Worm (Caenorhabditis elegans) whole organism, late embryonic: ENCODE data around the gene Y32G9B.1.

Experiments used
- ama-1 ChIP-seq: fragments of 150-350 bp; optimal IDR thresholded peaks from 2 replicates; lab custom pipeline; 2014
- ceh-48 ChIP-seq: sonication (generic microtip); optimal IDR thresholded peaks from 2 replicates; lab custom pipeline; 2016; ENCODE audit warnings: missing genetic modification characterization, inconsistent platforms, missing compliant biosample characterization
- dve-1 ChIP-seq: sonication (generic microtip); optimal IDR thresholded peaks from 2 replicates; lab custom pipeline; 2017; ENCODE audit warnings: antibody characterized with exemption, mild to moderate bottlenecking, missing genetic modification characterization, missing compliant biosample characterization
- elt-2 ChIP-seq: sonication (generic microtip); optimal IDR thresholded peaks from 2 replicates; lab custom pipeline; 2016; ENCODE audit warnings: missing genetic modification reagents, missing genetic modification characterization, missing compliant biosample characterization
- elt-4 ChIP-seq: sonication (generic microtip); optimal IDR thresholded peaks from 2 replicates; lab custom pipeline; 2016; ENCODE audit warnings: missing genetic modification characterization, missing compliant biosample characterization
- fax-1 ChIP-seq: sonication (generic microtip); optimal IDR thresholded peaks from 2 replicates; lab custom pipeline; 2016; ENCODE audit warnings: missing genotype, missing genetic modification characterization, missing compliant biosample characterization
- fkh-6 ChIP-seq: sonication (generic microtip); optimal IDR thresholded peaks from 2 replicates; lab custom pipeline; 2016; ENCODE audit warnings: missing genetic modification characterization, missing compliant biosample characterization
- hlh-15 ChIP-seq: sonication (generic microtip); optimal IDR thresholded peaks from 2 replicates; lab custom pipeline; 2016; ENCODE audit warnings: missing genetic modification characterization, missing compliant biosample characterization
- hlh-8 ChIP-seq: sonication (generic microtip); optimal IDR thresholded peaks from 2 replicates; lab custom pipeline; 2016; ENCODE audit warnings: missing genotype, missing genetic modification characterization, missing compliant biosample characterization
- nfya-1 ChIP-seq: sonication (generic microtip); optimal IDR thresholded peaks from 2 replicates; lab custom pipeline; 2017; ENCODE audit warnings: missing genetic modification characterization, mild to moderate bottlenecking, missing compliant biosample characterization, antibody characterized with exemption, moderate library complexity
- pha-4 ChIP-seq: fragments of 150-350 bp; optimal IDR thresholded peaks from 2 replicates; lab custom pipeline; 2018; ENCODE audit warnings: missing biosample characterization, missing genetic modification reagents, missing genetic modification characterization
- pqm-1 ChIP-seq: sonication (generic microtip); optimal IDR thresholded peaks from 2 replicates; lab custom pipeline; 2016; ENCODE audit warnings: missing genetic modification characterization, missing compliant biosample characterization
- unc-86 ChIP-seq: sonication (generic microtip); optimal IDR thresholded peaks from 2 replicates; lab custom pipeline; 2016; ENCODE audit warnings: missing genetic modification characterization, missing compliant biosample characterization

- no peak for TF ChIP-seq ama-1
- TF ChIP-seq elt-4 = no peak
- no peak for TF ChIP-seq fax-1 (tag; lab: Kevin White, UChicago)
- no peak for TF ChIP-seq pha-4 (tag; lab: Kevin White, UChicago)
- no peak for TF ChIP-seq hlh-15 (tag; lab: Kevin White, UChicago)
- no peak for TF ChIP-seq hlh-8 (tag; lab: Kevin White, UChicago)
- TF ChIP-seq ceh-48 = no peak
- no peak for TF ChIP-seq unc-86
- TF ChIP-seq pqm-1 (tag; lab: Kevin White, UChicago) = no peak
- TF ChIP-seq dve-1 (tag; lab: Kevin White, UChicago) = no peak
- TF ChIP-seq nfya-1 (tag; lab: Kevin White, UChicago) = no peak
- TF ChIP-seq elt-2 (tag; lab: Kevin White, UChicago) = no peak
- no peak for TF ChIP-seq fkh-6
These were observed 32.0 kb downstream of the Y32G9B.1 start, which contains the start of gene F36H9.10 for ce11 chrV:1797900-1798299.
